Fruit fly (Drosophila melanogaster) whole organism, wandering third instar larva: ENCODE results near the gene Kmn2.

ENCODE experiments used
- Abd-B ChIP-seq: fragments of >200 bp; optimal IDR thresholded peaks from 2 replicates; lab custom pipeline; 2017; ENCODE audit warnings: missing biosample characterization, missing genetic modification characterization
- CG32264 ChIP-seq: fragments of 200-800 bp; sonication (Bioruptor generic); optimal IDR thresholded peaks from 2 replicates; lab custom pipeline; 2016; ENCODE audit warnings: missing biosample characterization, missing genetic modification characterization
- CG9705 ChIP-seq: fragments of 200-800 bp; sonication (Bioruptor generic); optimal IDR thresholded peaks from 2 replicates; lab custom pipeline; 2018; ENCODE audit warnings: missing biosample characterization, mild to moderate bottlenecking, missing genetic modification characterization
- CrebA ChIP-seq: fragments of 200-800 bp; sonication (Bioruptor generic); optimal IDR thresholded peaks from 2 replicates; lab custom pipeline; 2016; ENCODE audit warnings: missing biosample characterization, mild to moderate bottlenecking, missing genetic modification characterization, borderline replicate concordance
- Dfd ChIP-seq: fragments of >200 bp; optimal IDR thresholded peaks from 2 replicates; lab custom pipeline; 2017; ENCODE audit warnings: missing biosample characterization, missing genetic modification characterization
- Dif ChIP-seq: fragments of 200-275, 200-300 bp; sonication (Bioruptor generic); optimal IDR thresholded peaks from 2 replicates; lab custom pipeline; 2018; ENCODE audit warnings: missing biosample characterization, missing genetic modification characterization; ENCODE audit not compliant: partially characterized antibody
- GATAd ChIP-seq: sonication (Bioruptor generic); optimal IDR thresholded peaks from 2 replicates; lab custom pipeline; 2016; ENCODE audit warnings: missing biosample characterization, missing genetic modification characterization
- HLH106 ChIP-seq: fragments of 200-800 bp; optimal IDR thresholded peaks from 3 replicates; lab custom pipeline; 2019; ENCODE audit warnings: missing biosample characterization, mild to moderate bottlenecking, missing genetic modification characterization, moderate library complexity
- Hnf4 ChIP-seq: fragments of 200-800 bp; sonication (Bioruptor generic); optimal IDR thresholded peaks from 2 replicates; lab custom pipeline; 2016; ENCODE audit warnings: missing biosample characterization, mild to moderate bottlenecking, missing genetic modification characterization
- Hr78 ChIP-seq: fragments of >200 bp; optimal IDR thresholded peaks from 2 replicates; lab custom pipeline; 2017; ENCODE audit warnings: missing biosample characterization, missing genetic modification characterization
- Hr83 ChIP-seq: fragments of 200-300 bp; sonication (Bioruptor generic); optimal IDR thresholded peaks from 2 replicates; lab custom pipeline; 2016; ENCODE audit warnings: missing biosample characterization, mild to moderate bottlenecking, missing genetic modification characterization, moderate library complexity; ENCODE audit not compliant: poor library complexity, severe bottlenecking
- Jra ChIP-seq: sonication (Bioruptor generic); optimal IDR thresholded peaks from 2 replicates; lab custom pipeline; 2016; ENCODE audit warnings: missing biosample characterization, missing genetic modification characterization
- Myc ChIP-seq: fragments of >200 bp; optimal IDR thresholded peaks from 2 replicates; lab custom pipeline; 2017
- N ChIP-seq: fragments of >200 bp; optimal IDR thresholded peaks from 2 replicates; lab custom pipeline; 2018; ENCODE audit warnings: missing biosample characterization, missing external identifiers, missing genetic modification characterization
- OdsH ChIP-seq: fragments of 200-800 bp; sonication (Bioruptor generic); optimal IDR thresholded peaks from 2 replicates; lab custom pipeline; 2016; ENCODE audit warnings: missing biosample characterization, mild to moderate bottlenecking, missing genetic modification characterization
- Rel ChIP-seq, 2 experiments: fragments of 200-800 bp; sonication (Bioruptor generic) in 1 of 2; optimal IDR thresholded peaks; 2 replicates in 1 of 2; 3 replicates in 1 of 2; lab custom pipeline; 2016 to 2019; ENCODE audit warnings: mild to moderate bottlenecking in 2 of 2, missing biosample characterization in 2 of 2, missing genetic modification characterization in 2 of 2, moderate library complexity in 1 of 2
- Sp1 ChIP-seq: fragments of 200-800 bp; sonication (Bioruptor generic); optimal IDR thresholded peaks from 3 replicates; lab custom pipeline; 2019; ENCODE audit warnings: missing biosample characterization, mild to moderate bottlenecking, missing genetic modification characterization, moderate library complexity
- Vsx2 ChIP-seq: fragments of 200-300, 225-300 bp; sonication (Bioruptor generic); optimal IDR thresholded peaks from 2 replicates; lab custom pipeline; 2018; ENCODE audit warnings: missing biosample characterization, missing genetic modification characterization; ENCODE audit not compliant: partially characterized antibody
- br ChIP-seq: fragments of 200-800 bp; sonication (Bioruptor generic); optimal IDR thresholded peaks from 2 replicates; lab custom pipeline; 2016; ENCODE audit warnings: missing biosample characterization, missing genetic modification characterization
- brk ChIP-seq: fragments of 200-800 bp; sonication (Bioruptor generic); optimal IDR thresholded peaks from 2 replicates; lab custom pipeline; 2016; ENCODE audit warnings: missing biosample characterization, mild to moderate bottlenecking, missing genetic modification characterization
- dl ChIP-seq, 2 experiments: fragments of 175-275, 200-275 bp in 1 of 2; fragments of 200-275 bp in 1 of 2; sonication (Bioruptor generic); optimal IDR thresholded peaks; lab custom pipeline; 2018; ENCODE audit warnings: mild to moderate bottlenecking in 2 of 2, missing biosample characterization in 2 of 2, missing genetic modification characterization in 2 of 2, moderate library complexity in 2 of 2; ENCODE audit not compliant: partially characterized antibody in 2 of 2, insufficient read depth in 1 of 2
- dmrt93B ChIP-seq: fragments of 200-800 bp; sonication (Bioruptor generic); optimal IDR thresholded peaks from 2 replicates; lab custom pipeline; 2018; ENCODE audit warnings: missing biosample characterization, mild to moderate bottlenecking, missing genetic modification characterization
- dsf ChIP-seq: sonication (Bioruptor generic); optimal IDR thresholded peaks from 2 replicates; lab custom pipeline; 2016; ENCODE audit warnings: missing biosample characterization, missing genetic modification characterization, borderline replicate concordance
- foxo ChIP-seq, 2 experiments: fragments of 200-800 bp; sonication (Bioruptor generic); optimal IDR thresholded peaks; 2 replicates in 1 of 2; 3 replicates in 1 of 2; lab custom pipeline; 2016 to 2017; ENCODE audit warnings: missing biosample characterization in 2 of 2, missing genetic modification characterization in 2 of 2
- h ChIP-seq: fragments of 200-800 bp; sonication (Bioruptor generic); optimal IDR thresholded peaks from 3 replicates; lab custom pipeline; 2016; ENCODE audit warnings: missing biosample characterization, mild to moderate bottlenecking, missing genetic modification characterization
- lola ChIP-seq: fragments of >200 bp; optimal IDR thresholded peaks from 2 replicates; lab custom pipeline; 2017; ENCODE audit warnings: missing biosample characterization, missing genetic modification characterization
- pan ChIP-seq: fragments of >200 bp; optimal IDR thresholded peaks from 2 replicates; lab custom pipeline; 2017
- psq ChIP-seq: fragments of 200-800 bp; sonication (Bioruptor generic); optimal IDR thresholded peaks from 3 replicates; lab custom pipeline; 2017; ENCODE audit warnings: missing biosample characterization, mild to moderate bottlenecking, missing genetic modification characterization, moderate library complexity
- rgr ChIP-seq: fragments of 200-800 bp; sonication (Bioruptor generic); optimal IDR thresholded peaks from 3 replicates; lab custom pipeline; 2016; ENCODE audit warnings: missing biosample characterization, mild to moderate bottlenecking, missing genetic modification characterization
- sage ChIP-seq: fragments of 200-800 bp; sonication (Bioruptor generic); optimal IDR thresholded peaks from 2 replicates; lab custom pipeline; 2016; ENCODE audit warnings: missing biosample characterization, mild to moderate bottlenecking, missing genetic modification characterization
- sv ChIP-seq: fragments of 200-800 bp; sonication (Bioruptor generic); optimal IDR thresholded peaks from 3 replicates; lab custom pipeline; 2016; ENCODE audit warnings: missing biosample characterization, missing genetic modification characterization
- tai ChIP-seq: sonication (Bioruptor generic); optimal IDR thresholded peaks from 2 replicates; lab custom pipeline; 2016; ENCODE audit warnings: missing biosample characterization, missing genetic modification characterization
- usp ChIP-seq: fragments of >200 bp; optimal IDR thresholded peaks from 2 replicates; lab custom pipeline; 2017; ENCODE audit warnings: missing biosample characterization, missing genetic modification characterization
- woc ChIP-seq: sonication (Bioruptor generic); optimal IDR thresholded peaks from 2 replicates; lab custom pipeline; 2016; ENCODE audit warnings: missing biosample characterization, mild to moderate bottlenecking, missing genetic modification characterization

Gene Kmn2

dm6 chr3R:8009080-8009620 lies 8.0 kb upstream of the Kmn2 start, which contains the start of the genes CG11052 and CG3223:
Gene CG11052 (minus strand): TSS chr3R:8009297.
Gene CG3223 (plus strand): TSS chr3R:8009400.
- TF ChIP-seq N (GFP tag; lab: Kevin White, UChicago): no peak
- peak; percentile 15 for TF ChIP-seq Sp1 (GFP tag; lab: Kevin White, UChicago)
- no peak for TF ChIP-seq rgr (GFP tag; lab: Kevin White, UChicago)
- no peak for TF ChIP-seq Rel (GFP tag; optimal IDR thresholded peaks at IDR 0.05; lab: Kevin White, UChicago)
- peak; percentile 92 for TF ChIP-seq Rel (tag; optimal IDR thresholded peaks at IDR 0.05; lab: Kevin White, UChicago)
- TF ChIP-seq h: peak; percentile 8
- no peak for TF ChIP-seq Jra (GFP tag; lab: Kevin White, UChicago)
- no peak for TF ChIP-seq Hr78 (GFP tag; lab: Kevin White, UChicago)
- TF ChIP-seq Vsx2 (GFP tag; lab: Kevin White, UChicago): no peak
- TF ChIP-seq psq (GFP tag; lab: Kevin White, UChicago): no peak
- no peak for TF ChIP-seq usp
- TF ChIP-seq Hnf4 (GFP tag; lab: Kevin White, UChicago): peak; percentile 9
- TF ChIP-seq Abd-B: no peak
- TF ChIP-seq br (GFP tag; lab: Kevin White, UChicago): no peak
- TF ChIP-seq sage (GFP tag; lab: Kevin White, UChicago): no peak
- peak; percentile 62 for TF ChIP-seq Myc (lab: Kevin White, UChicago)
- TF ChIP-seq Dfd (GFP tag; lab: Kevin White, UChicago): no peak
- no peak for TF ChIP-seq dsf (GFP tag; lab: Kevin White, UChicago)
- no peak for TF ChIP-seq woc (GFP tag; lab: Kevin White, UChicago)
- no peak for TF ChIP-seq dmrt93B (GFP tag; lab: Kevin White, UChicago)
- TF ChIP-seq CG32264: no peak
- peak; percentile 15 for TF ChIP-seq HLH106
- no peak for TF ChIP-seq Dif
- TF ChIP-seq Hr83 (GFP tag; lab: Kevin White, UChicago): no peak

dm6 chr3R:8007595-8008255 lies 6.6 kb upstream of the Kmn2 start, which contains the start of gene CG2767:
Gene CG2767 (minus strand): TSS chr3R:8008110.
- no peak for TF ChIP-seq dsf (GFP tag; lab: Kevin White, UChicago)
- no peak for TF ChIP-seq Abd-B
- peak; percentile 20 for TF ChIP-seq Hnf4 (GFP tag; lab: Kevin White, UChicago)
- TF ChIP-seq Dif: no peak
- TF ChIP-seq woc (GFP tag; lab: Kevin White, UChicago): no peak
- TF ChIP-seq Hr83 (GFP tag; lab: Kevin White, UChicago): peak; percentile 11
- no peak for TF ChIP-seq sage (GFP tag; lab: Kevin White, UChicago)
- no peak for TF ChIP-seq Rel (GFP tag; optimal IDR thresholded peaks at IDR 0.05; lab: Kevin White, UChicago)
- peak; percentile 48 for TF ChIP-seq Rel (tag; optimal IDR thresholded peaks at IDR 0.05; lab: Kevin White, UChicago)
- peak; percentile 45 for TF ChIP-seq Sp1 (GFP tag; lab: Kevin White, UChicago)

dm6 chr3R:7999530-8000116 lies 1.5 kb downstream of the Kmn2 start, which contains the start of gene PIG-H:
Gene PIG-H (plus strand): TSS chr3R:7999832.
- TF ChIP-seq Dif (peak; percentile 60), sage (GFP tag; lab: Kevin White, UChicago) (no peak), lola (no peak), Hnf4 (GFP tag; lab: Kevin White, UChicago) (no peak), Sp1 (GFP tag; lab: Kevin White, UChicago) (no peak), OdsH (GFP tag; lab: Kevin White, UChicago) (no peak), dmrt93B (GFP tag; lab: Kevin White, UChicago) (no peak), h (no peak), pan (lab: Kevin White, UChicago) (no peak), brk (GFP tag; lab: Kevin White, UChicago) (peak; percentile 52), woc (GFP tag; lab: Kevin White, UChicago) (no peak), tai (GFP tag; lab: Kevin White, UChicago) (peak; percentile 46), N (GFP tag; lab: Kevin White, UChicago) (peak; percentile 20), CG9705 (no peak)

- TF ChIP-seq Hnf4 (GFP tag; lab: Kevin White, UChicago) (no peak), Rel (GFP tag; optimal IDR thresholded peaks at IDR 0.05; lab: Kevin White, UChicago) (no peak), Rel (tag; optimal IDR thresholded peaks at IDR 0.05; lab: Kevin White, UChicago) (no peak), N (GFP tag; lab: Kevin White, UChicago) (no peak), foxo (GFP tag; optimal IDR thresholded peaks at IDR 0.05; lab: Kevin White, UChicago) (no peak), sv (no peak), Hr83 (GFP tag; lab: Kevin White, UChicago) (no peak), brk (GFP tag; lab: Kevin White, UChicago) (no peak), OdsH (GFP tag; lab: Kevin White, UChicago) (no peak), rgr (GFP tag; lab: Kevin White, UChicago) (no peak), br (GFP tag; lab: Kevin White, UChicago) (no peak), CrebA (GFP tag; lab: Kevin White, UChicago) (no peak), dl (GFP tag; optimal IDR thresholded peaks at IDR 0.05; lab: Kevin White, UChicago; ENCODE audit: insufficient read depth in 1 of 2, partially characterized antibody in 2 of 2) (no peak), tai (GFP tag; lab: Kevin White, UChicago) (no peak), CG9705 (no peak), dsf (GFP tag; lab: Kevin White, UChicago) (no peak), GATAd (no peak)
Measured at dm6 chr3R:7998778-7999177, 2.3 kb downstream of the Kmn2 start.
